Fruit fly (Drosophila melanogaster) whole organism, embryonic: ENCODE results near the gene meigo.
A peak's percentile ranks its signal among the peaks of the same experiment; 100 is the strongest.

Experiments used
- Abd-B ChIP-seq: fragments of 200-800 bp; sonication (Bioruptor generic); optimal IDR thresholded peaks from 2 replicates; lab custom pipeline; 2018; ENCODE audit warnings: missing biosample characterization, mild to moderate bottlenecking, missing genetic modification characterization, moderate library complexity
- Antp ChIP-seq: fragments of 200-800 bp; sonication (Bioruptor generic); optimal IDR thresholded peaks from 3 replicates; lab custom pipeline; 2016; ENCODE audit warnings: missing biosample characterization, missing genetic modification characterization
- CG11085 ChIP-seq: fragments of 200-800 bp; sonication (Bioruptor generic); IDR thresholded peaks from 2 replicates; pipeline ENCODE4 v1.3.6; 2022; ENCODE audit warnings: missing biosample characterization, missing genetic modification characterization
- CG11696 ChIP-seq: fragments of 200-800 bp; sonication (Bioruptor generic); IDR thresholded peaks from 2 replicates; pipeline ENCODE4 v1.3.6; 2022; ENCODE audit warnings: missing biosample characterization, missing genetic modification characterization
- CG12659 ChIP-seq: fragments of 200-800 bp; sonication (Bioruptor generic); optimal IDR thresholded peaks from 3 replicates; lab custom pipeline; 2017; ENCODE audit warnings: mild to moderate bottlenecking, missing biosample characterization, missing genetic modification reagents, missing genetic modification characterization
- CG13287 ChIP-seq: fragments of 200-800 bp; sonication (Bioruptor generic); IDR thresholded peaks from 2 replicates; pipeline ENCODE4 v1.3.6; 2022; ENCODE audit warnings: missing biosample characterization, missing genetic modification characterization; ENCODE audit not compliant: partially characterized antibody
- CG13424 ChIP-seq: fragments of 200-800 bp; sonication (Bioruptor generic); optimal IDR thresholded peaks from 2 replicates; lab custom pipeline; 2019; ENCODE audit warnings: missing biosample characterization, mild to moderate bottlenecking, missing genetic modification characterization, moderate library complexity
- CG14014 ChIP-seq: fragments of 200-800 bp; sonication (Bioruptor generic); IDR thresholded peaks from 2 replicates; pipeline ENCODE4 v1.3.6; 2022; ENCODE audit warnings: missing biosample characterization, missing genetic modification characterization
- CG15269 ChIP-seq: fragments of 200-800 bp; sonication (Bioruptor generic); optimal IDR thresholded peaks from 2 replicates; lab custom pipeline; 2018; ENCODE audit warnings: missing biosample characterization, mild to moderate bottlenecking, missing genetic modification characterization, moderate library complexity
- CG16815 ChIP-seq: fragments of 200-800 bp; sonication (Bioruptor generic); optimal IDR thresholded peaks from 3 replicates; lab custom pipeline; 2017; ENCODE audit warnings: missing biosample characterization, mild to moderate bottlenecking, missing genetic modification characterization
- CG17359 ChIP-seq: fragments of 200-800 bp; sonication (Bioruptor generic); optimal IDR thresholded peaks from 3 replicates; lab custom pipeline; 2018; ENCODE audit warnings: missing biosample characterization, mild to moderate bottlenecking, missing genetic modification characterization, moderate library complexity
- CG17829 ChIP-seq: fragments of 200-800 bp; optimal IDR thresholded peaks from 2 replicates; lab custom pipeline; 2019; ENCODE audit warnings: missing biosample characterization, mild to moderate bottlenecking, missing genetic modification characterization, moderate library complexity
- CG18619 ChIP-seq: fragments of 200-800 bp; sonication (Bioruptor generic); optimal IDR thresholded peaks from 3 replicates; lab custom pipeline; 2017; ENCODE audit warnings: missing biosample characterization, mild to moderate bottlenecking, missing genetic modification characterization
- CG2120 ChIP-seq: fragments of 200-800 bp; sonication (Bioruptor generic); optimal IDR thresholded peaks from 3 replicates; lab custom pipeline; 2016; ENCODE audit warnings: missing biosample characterization, missing genetic modification characterization
- CG3407 ChIP-seq: fragments of 200-800 bp; sonication (Bioruptor generic); optimal IDR thresholded peaks from 2 replicates; lab custom pipeline; 2018; ENCODE audit warnings: missing biosample characterization, mild to moderate bottlenecking, missing genetic modification characterization
- CG4820 ChIP-seq: fragments of 200-800 bp; sonication (Bioruptor generic); optimal IDR thresholded peaks from 3 replicates; lab custom pipeline; 2016; ENCODE audit warnings: missing biosample characterization, missing genetic modification characterization
- CG8388 ChIP-seq: fragments of 200-800 bp; sonication (Bioruptor generic); optimal IDR thresholded peaks from 2 replicates; lab custom pipeline; 2019; ENCODE audit warnings: missing biosample characterization, mild to moderate bottlenecking, missing genetic modification characterization, moderate library complexity
- CG9437 ChIP-seq: fragments of 200-800 bp; sonication (Bioruptor generic); optimal IDR thresholded peaks from 2 replicates; lab custom pipeline; 2018; ENCODE audit warnings: missing biosample characterization, mild to moderate bottlenecking, missing genetic modification characterization
- E2f1 ChIP-seq: fragments of 200-800 bp; sonication (Bioruptor generic); IDR thresholded peaks from 2 replicates; pipeline ENCODE4 v1.3.6; 2022; ENCODE audit warnings: missing biosample characterization, missing genetic modification characterization
- Hmx ChIP-seq: fragments of 200-800 bp; sonication (Bioruptor generic); optimal IDR thresholded peaks from 2 replicates; lab custom pipeline; 2016; ENCODE audit warnings: missing biosample characterization, missing genetic modification characterization
- Hr3 ChIP-seq: fragments of 200-800 bp; sonication (Bioruptor generic); optimal IDR thresholded peaks from 3 replicates; lab custom pipeline; 2016; ENCODE audit warnings: missing biosample characterization, missing genetic modification characterization
- Hr78 ChIP-seq, 2 experiments: fragments of 200-800 bp in 1 of 2; fragments of >200 bp in 1 of 2; sonication (Bioruptor generic) in 1 of 2; optimal IDR thresholded peaks; 2 replicates each; lab custom pipeline; 2017 to 2019; ENCODE audit warnings: missing biosample characterization in 2 of 2, missing genetic modification characterization in 2 of 2, mild to moderate bottlenecking in 1 of 2, moderate library complexity in 1 of 2
- Hsf ChIP-seq: fragments of 200-800 bp; sonication (Bioruptor generic); optimal IDR thresholded peaks from 3 replicates; lab custom pipeline; 2016; ENCODE audit warnings: missing biosample characterization, missing genetic modification characterization
- Sox102F ChIP-seq: fragments of 200-800 bp; sonication (Bioruptor generic); optimal IDR thresholded peaks from 2 replicates; lab custom pipeline; 2018; ENCODE audit warnings: missing biosample characterization, mild to moderate bottlenecking, missing genetic modification characterization, moderate library complexity
- Ssrp ChIP-seq: fragments of 200-800 bp; sonication (Bioruptor generic); optimal IDR thresholded peaks from 2 replicates; lab custom pipeline; 2018; ENCODE audit warnings: missing biosample characterization, mild to moderate bottlenecking, missing genetic modification characterization, moderate library complexity
- ase ChIP-seq: fragments of 200-800 bp; sonication (Bioruptor generic); IDR thresholded peaks from 3 replicates; pipeline ENCODE4 v1.3.6; 2022; ENCODE audit warnings: missing biosample characterization, missing genetic modification characterization
- bcd ChIP-seq: fragments of 200-800 bp; sonication (Bioruptor generic); optimal IDR thresholded peaks from 2 replicates; lab custom pipeline; 2017; ENCODE audit warnings: missing biosample characterization, mild to moderate bottlenecking, missing genetic modification characterization
- cg ChIP-seq: fragments of 200-800 bp; sonication (Bioruptor generic); optimal IDR thresholded peaks from 3 replicates; lab custom pipeline; 2019; ENCODE audit warnings: missing biosample characterization, mild to moderate bottlenecking, missing genetic modification characterization, moderate library complexity
- ci ChIP-seq: fragments of 200-800 bp; sonication (Bioruptor generic); IDR thresholded peaks from 3 replicates; pipeline ENCODE4 v1.3.6; 2022; ENCODE audit warnings: missing biosample characterization, missing genetic modification characterization
- croc ChIP-seq: fragments of 200-800 bp; sonication (Bioruptor generic); conservative IDR thresholded peaks from 3 replicates; pipeline ENCODE4 v1.3.6; 2022; ENCODE audit warnings: missing biosample characterization, missing genetic modification characterization
- crol ChIP-seq: fragments of 200-800 bp; sonication (Bioruptor generic); IDR thresholded peaks from 2 replicates; pipeline ENCODE4 v1.3.6; 2022; ENCODE audit warnings: missing biosample characterization, missing genetic modification characterization
- dpn ChIP-seq, 2 experiments: fragments of 200-800 bp; sonication (Bioruptor generic); optimal IDR thresholded peaks; 3 replicates each; lab custom pipeline; 2016; ENCODE audit warnings: missing biosample characterization in 2 of 2, missing genetic modification characterization in 2 of 2
- fd3F ChIP-seq: fragments of 200-800 bp; sonication (Bioruptor generic); optimal IDR thresholded peaks from 2 replicates; lab custom pipeline; 2018; ENCODE audit warnings: missing biosample characterization, mild to moderate bottlenecking, missing genetic modification characterization, moderate library complexity
- hkb ChIP-seq, 2 experiments: fragments of 200-800 bp in 1 of 2; fragments of >200 bp in 1 of 2; sonication (Bioruptor generic) in 1 of 2; IDR thresholded peaks in 1 of 2; optimal IDR thresholded peaks in 1 of 2; 2 replicates each; pipeline versions ENCODE4 v1.3.6 to Lab custom; 2017 to 2022; ENCODE audit warnings: missing biosample characterization in 1 of 2, missing genetic modification characterization in 1 of 2
- inv ChIP-seq: fragments of 200-800 bp; sonication (Bioruptor generic); IDR thresholded peaks from 2 replicates; pipeline ENCODE4 v1.3.6; 2022; ENCODE audit warnings: missing biosample characterization, missing genetic modification characterization; ENCODE audit not compliant: partially characterized antibody
- jigr1 ChIP-seq: fragments of 200-800 bp; sonication (Bioruptor generic); IDR thresholded peaks from 3 replicates; pipeline ENCODE4 v1.3.6; 2022; ENCODE audit warnings: missing biosample characterization, missing genetic modification characterization
- mam ChIP-seq: fragments of 200-800 bp; sonication (Bioruptor generic); optimal IDR thresholded peaks from 3 replicates; lab custom pipeline; 2016; ENCODE audit warnings: missing biosample characterization, missing genetic modification characterization
- nmo ChIP-seq: fragments of 200-800 bp; sonication (Bioruptor generic); optimal IDR thresholded peaks from 2 replicates; lab custom pipeline; 2018; ENCODE audit warnings: missing biosample characterization, mild to moderate bottlenecking, missing genetic modification characterization, moderate library complexity
- oc ChIP-seq: fragments of 200-800 bp; sonication (Bioruptor generic); optimal IDR thresholded peaks from 2 replicates; lab custom pipeline; 2018; ENCODE audit warnings: missing biosample characterization, mild to moderate bottlenecking, missing genetic modification characterization, moderate library complexity
- onecut ChIP-seq: fragments of 200-800 bp; sonication (Bioruptor generic); IDR thresholded peaks from 2 replicates; pipeline ENCODE4 v1.3.6; 2022; ENCODE audit warnings: missing biosample characterization, missing genetic modification characterization
- repo ChIP-seq: fragments of 200-800 bp; sonication (Bioruptor generic); optimal IDR thresholded peaks from 2 replicates; lab custom pipeline; 2016; ENCODE audit warnings: missing biosample characterization, missing genetic modification characterization
- sd ChIP-seq: fragments of 200-800 bp; sonication (Bioruptor generic); optimal IDR thresholded peaks from 3 replicates; lab custom pipeline; 2018; ENCODE audit warnings: missing biosample characterization, mild to moderate bottlenecking, missing genetic modification characterization, moderate library complexity
- sisA ChIP-seq: fragments of 200-800 bp; sonication (Bioruptor generic); IDR thresholded peaks from 2 replicates; pipeline ENCODE4 v1.3.6; 2022; ENCODE audit warnings: missing biosample characterization, missing genetic modification characterization
- stwl ChIP-seq: fragments of 200-800 bp; sonication (Bioruptor generic); optimal IDR thresholded peaks from 3 replicates; lab custom pipeline; 2018; ENCODE audit warnings: missing biosample characterization, mild to moderate bottlenecking, missing genetic modification characterization, moderate library complexity
- unpg ChIP-seq: fragments of 200-800 bp; sonication (Bioruptor generic); optimal IDR thresholded peaks from 3 replicates; lab custom pipeline; 2018; ENCODE audit warnings: missing biosample characterization, mild to moderate bottlenecking, missing genetic modification characterization, moderate library complexity
- zfh2 ChIP-seq: fragments of 200-800 bp; sonication (Bioruptor generic); optimal IDR thresholded peaks from 2 replicates; lab custom pipeline; 2016; ENCODE audit warnings: missing biosample characterization, missing genetic modification characterization

Gene meigo

dm6 chr3R:21187394-21188392 is 49.6 kb downstream of the meigo start (continued):
- TF ChIP-seq repo (GFP tag; lab: Kevin White, UChicago) (no peak), CG11085 (GFP tag; lab: Robert Waterston, UW) (no peak), cg (GFP tag; lab: Kevin White, UChicago) (peak; percentile 44), CG13287 (GFP tag; lab: Robert Waterston, UW) (0 out of 2 replicates have a peak, but pooled peaks have one; percentile 6), nmo (GFP tag; lab: Kevin White, UChicago) (peak; percentile 17), oc (peak; percentile 23), CG17829 (peak; percentile 29), stwl (tag; lab: Kevin White, UChicago) (no peak), Antp (GFP tag; lab: Kevin White, UChicago) (peak; percentile 2), CG8388 (peak; percentile 34), dpn (GFP tag; optimal IDR thresholded peaks at IDR 0.05; lab: Kevin White, UChicago) (peak in 1 of 2 experiments; percentile 27), Hr78 (GFP tag; optimal IDR thresholded peaks at IDR 0.05; lab: Kevin White, UChicago) (no peak), mam (GFP tag; lab: Kevin White, UChicago) (peak; percentile 27), Hmx (GFP tag; lab: Kevin White, UChicago) (peak; percentile 30), CG14014 (GFP tag; lab: Robert Waterston, UW) (peak; percentile 58; the same call in 1 of the 2 replicates), CG12659 (GFP tag; lab: Kevin White, UChicago) (peak; percentile 57), CG17359 (tag; lab: Kevin White, UChicago) (peak; percentile 21), CG18619 (GFP tag; lab: Kevin White, UChicago) (peak; percentile 62), Ssrp (peak; percentile 32), sd (tag; lab: Kevin White, UChicago) (peak; percentile 96), CG16815 (GFP tag; lab: Kevin White, UChicago) (peak; percentile 2), CG15269 (peak; percentile 41), hkb (optimal IDR thresholded peaks at IDR 0.05; lab: Kevin White, UChicago) (no peak), hkb (GFP tag; IDR thresholded peaks at IDR 0.05; lab: Robert Waterston, UW) (peak; percentile 74), unpg (GFP tag; lab: Kevin White, UChicago) (peak; percentile 38), CG9437 (GFP tag; lab: Kevin White, UChicago) (peak; percentile 37), CG11696 (GFP tag; lab: Robert Waterston, UW) (no peak), ase (GFP tag; lab: Robert Waterston, UW) (0 out of 3 replicates have a peak, but pooled peaks have one; percentile 14), croc (GFP tag; lab: Robert Waterston, UW) (peak; percentile 24; the same call in 1 of the 3 replicates), bcd (GFP tag; lab: Kevin White, UChicago) (peak; percentile 30), CG3407 (no peak), CG4820 (peak; percentile 13), CG13424 (peak; percentile 46), onecut (GFP tag; lab: Robert Waterston, UW) (peak; percentile 28; the same call in 1 of the 2 replicates), zfh2 (GFP tag; lab: Kevin White, UChicago) (peak; percentile 37), Hsf (peak; percentile 42), Sox102F (peak; percentile 1), ci (GFP tag; lab: Robert Waterston, UW) (peak; percentile 38; the same call in 2 of the 3 replicates), E2f1 (GFP tag; lab: Robert Waterston, UW) (no peak), crol (GFP tag; lab: Robert Waterston, UW) (peak; percentile 79), sisA (peak; percentile 45), jigr1 (GFP tag; lab: Robert Waterston, UW) (no peak), Hr3 (GFP tag; lab: Kevin White, UChicago) (peak; percentile 5), inv (GFP tag; lab: Robert Waterston, UW) (no peak), fd3F (peak; percentile 21), CG2120 (GFP tag; lab: Kevin White, UChicago) (peak; percentile 46), Abd-B (GFP tag; lab: Kevin White, UChicago) (peak; percentile 10)
